Worm (Caenorhabditis elegans) whole organism, early embryonic: ENCODE data around the gene ins-23.

ENCODE experiments used
- B0310.2 ChIP-seq: sonication (generic microtip); optimal IDR thresholded peaks from 2 replicates; lab custom pipeline; 2016; ENCODE audit warnings: mild to moderate bottlenecking, missing genetic modification characterization, missing compliant biosample characterization
- F13C5.2 ChIP-seq: sonication (generic microtip); optimal IDR thresholded peaks from 2 replicates; lab custom pipeline; 2017; ENCODE audit warnings: mild to moderate bottlenecking, missing genetic modification characterization, inconsistent platforms, missing compliant biosample characterization
- aly-1 ChIP-seq: sonication (generic microtip); optimal IDR thresholded peaks from 2 replicates; lab custom pipeline; 2016; ENCODE audit warnings: missing genetic modification characterization, missing compliant biosample characterization
- ama-1 ChIP-seq: fragments of 150-350 bp; optimal IDR thresholded peaks from 2 replicates; lab custom pipeline; 2014
- ceh-13 ChIP-seq: fragments of 200-800 bp; sonication (Bioruptor generic); optimal IDR thresholded peaks from 2 replicates; lab custom pipeline; 2018; ENCODE audit warnings: mild to moderate bottlenecking, missing genetic modification characterization, missing compliant biosample characterization
- ceh-36 ChIP-seq: sonication (generic microtip); optimal IDR thresholded peaks from 2 replicates; lab custom pipeline; 2016; ENCODE audit warnings: missing genetic modification characterization, inconsistent platforms, missing compliant biosample characterization
- ets-7 ChIP-seq: sonication (generic microtip); optimal IDR thresholded peaks from 2 replicates; lab custom pipeline; 2016; ENCODE audit warnings: missing genotype, missing genetic modification characterization, missing compliant biosample characterization
- flt-1 ChIP-seq: fragments of 200-800 bp; sonication (Bioruptor generic); IDR thresholded peaks from 2 replicates; pipeline ENCODE4 v1.3.6; 2022; ENCODE audit warnings: missing genetic modification characterization, missing compliant biosample characterization
- hmbx-1 ChIP-seq: sonication (generic microtip); optimal IDR thresholded peaks from 2 replicates; lab custom pipeline; 2016; ENCODE audit warnings: mild to moderate bottlenecking, missing genetic modification characterization, missing compliant biosample characterization
- hmg-4 ChIP-seq: fragments of 200-800 bp; sonication (Bioruptor generic); optimal IDR thresholded peaks from 2 replicates; lab custom pipeline; 2018; ENCODE audit warnings: mild to moderate bottlenecking, missing genetic modification characterization, missing compliant biosample characterization
- hnd-1 ChIP-seq: sonication (generic microtip); optimal IDR thresholded peaks from 2 replicates; lab custom pipeline; 2016; ENCODE audit warnings: missing genetic modification characterization, missing compliant biosample characterization
- pes-1 ChIP-seq: fragments of 200-800 bp; sonication (Bioruptor generic); IDR thresholded peaks from 2 replicates; pipeline ENCODE4 v1.3.6; 2022; ENCODE audit warnings: missing genetic modification reagents, missing genetic modification characterization, missing compliant biosample characterization
- scrt-1 ChIP-seq: fragments of 200-800 bp; sonication (Bioruptor generic); IDR thresholded peaks from 2 replicates; pipeline ENCODE4 v1.3.6; 2022; ENCODE audit warnings: missing genetic modification characterization, missing compliant biosample characterization
- sea-1 ChIP-seq: fragments of 200-800 bp; sonication (Bioruptor generic); conservative IDR thresholded peaks from 2 replicates; pipeline ENCODE4 v1.3.6; 2022; ENCODE audit warnings: missing genetic modification characterization, missing compliant biosample characterization
- tbx-11 ChIP-seq: fragments of 200-800 bp; sonication (Bioruptor generic); IDR thresholded peaks from 2 replicates; pipeline ENCODE4 v1.3.6; 2022; ENCODE audit warnings: missing genetic modification characterization, missing compliant biosample characterization
- tbx-37 ChIP-seq: fragments of 200-800 bp; sonication (Bioruptor generic); conservative IDR thresholded peaks from 2 replicates; pipeline ENCODE4 v1.3.6; 2022; ENCODE audit warnings: missing genetic modification reagents, missing genetic modification characterization, missing compliant biosample characterization
- tra-4 ChIP-seq: sonication (generic microtip); optimal IDR thresholded peaks from 2 replicates; lab custom pipeline; 2017; ENCODE audit warnings: missing genetic modification characterization, missing compliant biosample characterization

ins-23 gene

DNA sequence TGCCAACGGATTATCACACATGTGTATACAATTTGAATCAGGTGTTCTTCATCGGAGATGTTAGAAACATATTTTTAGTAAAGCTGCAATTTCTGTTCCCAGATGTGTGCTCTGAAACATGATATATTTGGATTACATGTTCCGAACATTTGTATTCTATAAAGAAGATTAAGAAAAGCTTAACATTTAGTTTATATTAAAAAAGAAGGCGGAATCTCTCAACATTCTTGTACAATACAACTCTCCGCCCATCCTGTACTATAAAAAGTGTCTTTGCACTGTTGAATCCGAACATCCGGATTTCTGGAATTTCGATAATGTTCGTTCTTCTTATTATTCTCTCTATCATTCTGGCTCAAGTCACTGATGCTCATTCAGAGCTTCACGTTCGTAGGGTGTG, at the start of gene ins-23:
Gene ins-23, plus strand, starts transcription at position 301 of the 400 bp plus-strand sequence.
- TF ChIP-seq scrt-1 (GFP tag; lab: Robert Waterston, UW): no peak
- no peak for TF ChIP-seq hnd-1 (tag; lab: Kevin White, UChicago)
- TF ChIP-seq B0310.2 (tag; lab: Kevin White, UChicago): no peak
- TF ChIP-seq ets-7 (tag; lab: Kevin White, UChicago): no peak
- TF ChIP-seq ceh-36 (tag; lab: Kevin White, UChicago): no peak
- no peak for TF ChIP-seq ceh-13 (GFP tag; lab: Kevin White, UChicago)
- no peak for TF ChIP-seq tra-4 (tag; lab: Kevin White, UChicago)
- no peak for TF ChIP-seq tbx-37 (GFP tag; lab: Robert Waterston, UW)
- no peak for TF ChIP-seq sea-1 (GFP tag; lab: Robert Waterston, UW)
- TF ChIP-seq hmbx-1 (tag; lab: Kevin White, UChicago): no peak
- TF ChIP-seq F13C5.2 (tag; lab: Kevin White, UChicago): no peak
- TF ChIP-seq hmg-4 (GFP tag; lab: Kevin White, UChicago): no peak
- TF ChIP-seq aly-1 (tag; lab: Kevin White, UChicago): no peak
- no peak for TF ChIP-seq flt-1 (GFP tag; lab: Robert Waterston, UW)

DNA sequence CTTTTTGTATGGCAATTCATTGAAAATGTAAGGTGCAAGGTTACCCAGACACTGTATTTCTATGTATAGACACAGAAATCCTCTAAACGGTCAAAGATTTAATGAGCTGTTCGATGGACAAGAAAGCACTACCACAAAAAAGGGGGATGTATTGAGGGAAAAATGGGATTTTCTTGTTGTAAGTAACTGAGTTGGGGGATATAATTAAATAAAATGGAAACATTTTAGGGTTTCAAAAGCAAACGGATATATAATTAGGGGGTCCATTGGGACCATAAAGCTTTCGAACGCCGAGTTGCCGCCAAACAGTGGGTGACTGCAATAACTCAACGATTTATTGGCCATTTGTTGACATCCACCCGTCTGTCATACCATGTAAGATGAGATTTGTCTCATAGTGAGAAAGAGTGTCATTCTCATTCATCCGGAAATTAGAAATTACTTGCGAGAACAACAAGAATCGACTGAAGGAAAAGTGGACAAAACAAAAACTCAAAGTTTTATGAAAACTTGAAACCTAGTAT, 45.9 kb upstream of the ins-23 start:
- TF ChIP-seq sea-1 (GFP tag; lab: Robert Waterston, UW) (no peak), scrt-1 (GFP tag; lab: Robert Waterston, UW) (no peak), ceh-13 (GFP tag; lab: Kevin White, UChicago) (no peak), tra-4 (tag; lab: Kevin White, UChicago) (no peak), ets-7 (tag; lab: Kevin White, UChicago) (no peak), B0310.2 (tag; lab: Kevin White, UChicago) (no peak), flt-1 (GFP tag; lab: Robert Waterston, UW) (no peak), aly-1 (tag; lab: Kevin White, UChicago) (no peak), hmg-4 (GFP tag; lab: Kevin White, UChicago) (no peak), F13C5.2 (tag; lab: Kevin White, UChicago) (no peak), ceh-36 (tag; lab: Kevin White, UChicago) (no peak), ama-1 (lab: Kevin White, UChicago) (no peak)

DNA sequence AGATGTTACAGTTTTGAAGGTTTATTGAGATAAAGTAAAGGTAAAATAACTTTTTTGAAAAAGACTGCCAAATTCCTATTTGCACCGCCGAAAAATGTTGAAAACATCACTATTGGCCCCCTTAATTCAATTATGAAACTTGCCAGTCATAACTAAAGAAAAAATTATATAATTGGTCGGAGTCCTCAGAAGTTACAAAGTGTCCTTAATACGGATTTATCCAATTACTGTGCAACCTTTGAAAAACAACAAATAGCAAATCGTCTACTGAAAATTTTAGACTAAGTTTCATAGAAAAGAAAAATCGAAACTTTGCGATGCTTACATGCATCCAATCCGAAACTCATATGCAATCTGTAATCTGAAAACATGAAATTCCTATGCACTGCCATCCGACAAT, 43.4 kb upstream of the ins-23 start:
- no peak for TF ChIP-seq B0310.2 (tag; lab: Kevin White, UChicago)
- no peak for TF ChIP-seq ceh-36 (tag; lab: Kevin White, UChicago)
- TF ChIP-seq scrt-1 (GFP tag; lab: Robert Waterston, UW): no peak
- TF ChIP-seq hnd-1 (tag; lab: Kevin White, UChicago): no peak
- no peak for TF ChIP-seq hmbx-1 (tag; lab: Kevin White, UChicago)
- no peak for TF ChIP-seq flt-1 (GFP tag; lab: Robert Waterston, UW)

DNA sequence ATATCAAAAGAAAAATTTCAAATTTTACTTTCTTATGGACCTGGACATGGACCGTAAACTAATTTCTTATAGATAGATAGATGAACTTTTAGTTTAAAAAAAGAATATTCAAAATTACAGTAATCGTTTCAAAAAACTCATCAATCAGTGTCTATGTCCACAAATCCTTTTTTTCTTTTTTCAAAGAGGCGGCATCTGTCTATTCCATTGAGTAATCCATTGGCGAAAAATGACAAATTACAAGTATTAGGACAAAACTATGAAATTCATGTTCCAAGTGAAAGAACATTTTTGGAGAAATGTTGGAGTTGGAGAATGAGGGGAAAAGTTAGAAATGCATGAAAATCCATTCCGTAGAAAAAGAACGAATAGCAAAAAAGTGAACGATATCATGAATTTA, 42.5 kb upstream of the ins-23 start:
- TF ChIP-seq tbx-11 (no peak), tra-4 (tag; lab: Kevin White, UChicago) (no peak), flt-1 (GFP tag; lab: Robert Waterston, UW) (no peak), aly-1 (tag; lab: Kevin White, UChicago) (no peak), ceh-36 (tag; lab: Kevin White, UChicago) (no peak), hmbx-1 (tag; lab: Kevin White, UChicago) (no peak), scrt-1 (GFP tag; lab: Robert Waterston, UW) (no peak), sea-1 (GFP tag; lab: Robert Waterston, UW) (no peak), ceh-13 (GFP tag; lab: Kevin White, UChicago) (no peak), ama-1 (lab: Kevin White, UChicago) (no peak), pes-1 (no peak), hmg-4 (GFP tag; lab: Kevin White, UChicago) (no peak), B0310.2 (tag; lab: Kevin White, UChicago) (no peak)

DNA sequence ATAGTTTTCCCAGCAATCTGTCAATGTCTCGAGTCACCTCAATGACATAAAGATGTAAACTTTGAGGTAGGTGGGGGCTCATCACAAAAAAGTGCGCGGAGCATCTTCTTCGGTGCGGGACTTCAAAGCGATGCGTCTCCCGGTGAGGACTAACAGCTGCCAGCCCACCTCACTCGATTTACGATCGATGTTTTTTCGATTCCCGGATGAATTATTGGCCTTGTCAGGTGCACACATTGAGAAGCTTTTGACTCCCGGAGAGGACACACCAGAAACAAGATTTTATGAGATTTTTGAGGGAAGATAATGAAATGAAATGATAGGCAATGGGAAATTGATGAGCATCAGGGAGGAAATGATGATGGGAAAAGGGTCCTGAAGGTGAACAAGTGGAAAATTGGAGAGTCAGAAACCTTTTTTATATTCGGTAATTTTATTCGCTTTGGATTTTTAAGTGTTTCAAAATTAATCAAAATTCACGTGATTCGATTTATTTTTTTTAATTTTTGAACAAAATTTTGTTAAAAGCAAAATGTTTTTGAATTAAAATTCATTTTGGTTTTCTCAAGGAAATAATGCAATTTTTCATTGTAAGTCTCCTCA, 41.1 kb upstream of the ins-23 start, which contains the start of gene C05B5.12:
Gene C05B5.12, plus strand, starts transcription at position 553 of the 603 bp plus-strand sequence.
- no peak for TF ChIP-seq ama-1 (lab: Kevin White, UChicago)
- TF ChIP-seq hmbx-1 (tag; lab: Kevin White, UChicago): no peak
- no peak for TF ChIP-seq F13C5.2 (tag; lab: Kevin White, UChicago)
- no peak for TF ChIP-seq ceh-36 (tag; lab: Kevin White, UChicago)
- no peak for TF ChIP-seq B0310.2 (tag; lab: Kevin White, UChicago)
- no peak for TF ChIP-seq aly-1 (tag; lab: Kevin White, UChicago)
- no peak for TF ChIP-seq pes-1
- no peak for TF ChIP-seq hnd-1 (tag; lab: Kevin White, UChicago)
- TF ChIP-seq flt-1 (GFP tag; lab: Robert Waterston, UW): no peak
- no peak for TF ChIP-seq hmg-4 (GFP tag; lab: Kevin White, UChicago)
- no peak for TF ChIP-seq sea-1 (GFP tag; lab: Robert Waterston, UW)
- no peak for TF ChIP-seq tbx-11
- TF ChIP-seq ets-7 (tag; lab: Kevin White, UChicago): no peak

DNA sequence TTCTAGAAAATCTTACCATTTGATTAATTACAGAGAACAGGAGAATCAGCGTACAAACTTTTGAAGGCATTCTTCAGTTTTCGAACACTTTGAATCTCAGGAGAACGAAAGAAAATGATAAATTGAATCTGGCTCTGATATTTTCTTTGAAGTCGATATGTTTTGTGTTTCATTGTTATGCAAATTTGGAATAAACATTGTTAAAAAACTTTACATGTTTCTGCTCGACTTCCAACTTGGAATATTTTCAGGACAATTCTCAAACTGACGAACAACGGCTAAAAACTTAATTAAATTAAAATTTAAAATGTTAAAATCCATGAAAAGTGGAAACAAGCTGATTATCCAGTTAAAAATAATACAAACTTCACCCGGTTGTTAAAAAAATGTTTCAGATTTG, 39.7 kb upstream of the ins-23 start, which contains the start of gene C05B5.1:
Gene C05B5.1, minus strand, starts transcription at position 101 of the 400 bp plus-strand sequence.
- TF ChIP-seq hmg-4 (GFP tag; lab: Kevin White, UChicago) (no peak), ets-7 (tag; lab: Kevin White, UChicago) (no peak), hnd-1 (tag; lab: Kevin White, UChicago) (no peak), scrt-1 (GFP tag; lab: Robert Waterston, UW) (no peak), sea-1 (GFP tag; lab: Robert Waterston, UW) (no peak), tbx-11 (no peak), ama-1 (lab: Kevin White, UChicago) (no peak), ceh-13 (GFP tag; lab: Kevin White, UChicago) (no peak), hmbx-1 (tag; lab: Kevin White, UChicago) (no peak), F13C5.2 (tag; lab: Kevin White, UChicago) (no peak), pes-1 (no peak), tbx-37 (GFP tag; lab: Robert Waterston, UW) (no peak)
